Fruit fly (Drosophila melanogaster) whole organism, embryonic: ENCODE data around the gene MESR6.

Source experiments
- Antp ChIP-seq: fragments of 200-800 bp; sonication (Bioruptor generic); optimal IDR thresholded peaks from 3 replicates; lab custom pipeline; 2016; ENCODE audit warnings: missing biosample characterization, missing genetic modification characterization
- Atf-2 ChIP-seq: fragments of 200-800 bp; sonication (Bioruptor generic); optimal IDR thresholded peaks from 2 replicates; lab custom pipeline; 2016; ENCODE audit warnings: missing biosample characterization, missing genetic modification characterization
- Atf6 ChIP-seq: fragments of 200-800 bp; sonication (Bioruptor generic); IDR thresholded peaks from 2 replicates; pipeline ENCODE4 v1.3.6; 2022; ENCODE audit warnings: missing biosample characterization, missing genetic modification characterization
- Awh ChIP-seq: fragments of 200-800 bp; sonication (Bioruptor generic); IDR thresholded peaks from 2 replicates; pipeline ENCODE4, ENCODE4 v1.3.6; 2022; ENCODE audit warnings: missing biosample characterization, missing genetic modification characterization
- CG10209 ChIP-seq: fragments of 200-800 bp; sonication (Bioruptor generic); optimal IDR thresholded peaks from 3 replicates; lab custom pipeline; 2017; ENCODE audit warnings: missing biosample characterization, mild to moderate bottlenecking, missing genetic modification characterization, missing genetic modification reagents
- CG10321 ChIP-seq: fragments of 200-800 bp; sonication (Bioruptor generic); IDR thresholded peaks from 2 replicates; pipeline ENCODE4 v1.3.6; 2022; ENCODE audit warnings: missing biosample characterization, missing genetic modification characterization
- CG10431 ChIP-seq: fragments of 200-800 bp; sonication (Bioruptor generic); optimal IDR thresholded peaks from 3 replicates; lab custom pipeline; 2018; ENCODE audit warnings: missing biosample characterization, mild to moderate bottlenecking, missing genetic modification characterization
- CG12744 ChIP-seq: fragments of 200-800 bp; sonication (Bioruptor generic); optimal IDR thresholded peaks from 2 replicates; lab custom pipeline; 2016; ENCODE audit warnings: missing biosample characterization, missing genetic modification characterization
- CG13424 ChIP-seq: fragments of 200-800 bp; sonication (Bioruptor generic); optimal IDR thresholded peaks from 2 replicates; lab custom pipeline; 2019; ENCODE audit warnings: missing biosample characterization, mild to moderate bottlenecking, missing genetic modification characterization, moderate library complexity
- CG14014 ChIP-seq: fragments of 200-800 bp; sonication (Bioruptor generic); IDR thresholded peaks from 2 replicates; pipeline ENCODE4 v1.3.6; 2022; ENCODE audit warnings: missing biosample characterization, missing genetic modification characterization
- CG14050 ChIP-seq: fragments of 200-800 bp; sonication (Bioruptor generic); IDR thresholded peaks from 3 replicates; pipeline ENCODE4 v1.3.6; 2022; ENCODE audit warnings: missing biosample characterization, missing genetic modification characterization
- CG14667 ChIP-seq: fragments of 200-800 bp; sonication (Bioruptor generic); IDR thresholded peaks from 2 replicates; pipeline ENCODE4 v1.3.6; 2022; ENCODE audit warnings: missing biosample characterization, missing genetic modification characterization
- CG15011 ChIP-seq: fragments of 200-800 bp; sonication (Bioruptor generic); optimal IDR thresholded peaks from 3 replicates; lab custom pipeline; 2018; ENCODE audit warnings: missing biosample characterization, mild to moderate bottlenecking, missing genetic modification characterization
- CG15696 ChIP-seq: fragments of 200-800 bp; sonication (Bioruptor generic); optimal IDR thresholded peaks from 2 replicates; lab custom pipeline; 2019; ENCODE audit warnings: missing biosample characterization, mild to moderate bottlenecking, missing genetic modification characterization, moderate library complexity
- CG17328 ChIP-seq: fragments of 200-800 bp; sonication (Bioruptor generic); IDR thresholded peaks from 2 replicates; pipeline ENCODE4 v1.3.6; 2022; ENCODE audit warnings: missing biosample characterization, missing genetic modification characterization
- CG2199 ChIP-seq: fragments of 200-800 bp; sonication (Bioruptor generic); IDR thresholded peaks from 3 replicates; pipeline ENCODE4 v1.3.6; 2022; ENCODE audit warnings: missing biosample characterization, missing genetic modification characterization
- CG2202 ChIP-seq: fragments of 200-800 bp; sonication (Bioruptor generic); optimal IDR thresholded peaks from 2 replicates; lab custom pipeline; 2018; ENCODE audit warnings: missing biosample characterization, mild to moderate bottlenecking, missing genetic modification characterization
- CG32772 ChIP-seq: fragments of 200-800 bp; sonication (Bioruptor generic); IDR thresholded peaks from 2 replicates; pipeline ENCODE4 v1.3.6; 2022; ENCODE audit warnings: missing biosample characterization, missing genetic modification characterization
- CG4328 ChIP-seq: fragments of 200-800 bp; sonication (Bioruptor generic); optimal IDR thresholded peaks from 3 replicates; lab custom pipeline; 2017; ENCODE audit warnings: missing biosample characterization, missing genetic modification reagents, missing genetic modification characterization
- CG4820 ChIP-seq: fragments of 200-800 bp; sonication (Bioruptor generic); optimal IDR thresholded peaks from 3 replicates; lab custom pipeline; 2016; ENCODE audit warnings: missing biosample characterization, missing genetic modification characterization
- CG7372 ChIP-seq: fragments of 200-800 bp; sonication (Bioruptor generic); IDR thresholded peaks from 2 replicates; pipeline ENCODE4 v1.3.6; 2022; ENCODE audit warnings: missing biosample characterization, missing genetic modification characterization
- CG7963 ChIP-seq: fragments of 200-800 bp; sonication (Bioruptor generic); IDR thresholded peaks from 3 replicates; pipeline ENCODE4 v1.3.6; 2022; ENCODE audit warnings: missing biosample characterization, missing genetic modification characterization; ENCODE audit not compliant: partially characterized antibody
- CG8089 ChIP-seq: fragments of 200-800 bp; sonication (Bioruptor generic); optimal IDR thresholded peaks from 3 replicates; lab custom pipeline; 2016; ENCODE audit warnings: missing biosample characterization, missing genetic modification characterization
- CTCF ChIP-seq: fragments of 200-800 bp; sonication (Bioruptor generic); optimal IDR thresholded peaks from 2 replicates; lab custom pipeline; 2017; ENCODE audit warnings: missing biosample characterization, mild to moderate bottlenecking, missing genetic modification characterization, moderate library complexity
- D19A ChIP-seq: fragments of 200-800 bp; optimal IDR thresholded peaks from 3 replicates; lab custom pipeline; 2019; ENCODE audit warnings: missing biosample characterization, mild to moderate bottlenecking, missing genetic modification characterization, moderate library complexity
- Dek ChIP-seq: fragments of 200-800 bp; sonication (Bioruptor generic); optimal IDR thresholded peaks from 3 replicates; lab custom pipeline; 2019; ENCODE audit warnings: missing biosample characterization, mild to moderate bottlenecking, missing genetic modification characterization, moderate library complexity
- Kr ChIP-seq: fragments of 200-800 bp; sonication (Bioruptor generic); optimal IDR thresholded peaks from 2 replicates; lab custom pipeline; 2017; ENCODE audit warnings: missing biosample characterization, mild to moderate bottlenecking, missing genetic modification characterization
- Lhr ChIP-seq: fragments of 200-800 bp; sonication (Bioruptor generic); optimal IDR thresholded peaks from 3 replicates; lab custom pipeline; 2017; ENCODE audit warnings: mild to moderate bottlenecking, missing biosample characterization, missing genetic modification reagents, missing genetic modification characterization
- Oaz ChIP-seq: fragments of 200-800 bp; sonication (Bioruptor generic); IDR thresholded peaks from 2 replicates; pipeline ENCODE4 v1.3.6; 2022; ENCODE audit warnings: missing biosample characterization, missing genetic modification characterization
- PHDP ChIP-seq: fragments of 200-800 bp; sonication (Bioruptor generic); optimal IDR thresholded peaks from 3 replicates; lab custom pipeline; 2018; ENCODE audit warnings: missing biosample characterization, mild to moderate bottlenecking, missing genetic modification characterization, moderate library complexity
- Rfx ChIP-seq: fragments of 200-800 bp; sonication (Bioruptor generic); IDR thresholded peaks from 2 replicates; pipeline ENCODE4 v1.3.6; 2022; ENCODE audit warnings: missing biosample characterization, missing genetic modification characterization
- Side ChIP-seq: fragments of 200-800 bp; sonication (Bioruptor generic); optimal IDR thresholded peaks from 2 replicates; lab custom pipeline; 2016; ENCODE audit warnings: missing biosample characterization, missing genetic modification characterization
- Sry-β ChIP-seq: fragments of 200-800 bp; sonication (Bioruptor generic); optimal IDR thresholded peaks from 2 replicates; lab custom pipeline; 2018; ENCODE audit warnings: missing biosample characterization, mild to moderate bottlenecking, missing genetic modification characterization, moderate library complexity
- al ChIP-seq: fragments of 200-800 bp; sonication (Bioruptor generic); IDR thresholded peaks from 2 replicates; pipeline ENCODE4 v1.3.6; 2022; ENCODE audit warnings: missing biosample characterization, missing genetic modification characterization
- cad ChIP-seq: fragments of >200 bp; optimal IDR thresholded peaks from 2 replicates; lab custom pipeline; 2017; ENCODE audit warnings: missing biosample characterization, missing genetic modification characterization
- caup ChIP-seq: fragments of 200-800 bp; sonication (Bioruptor generic); optimal IDR thresholded peaks from 3 replicates; lab custom pipeline; 2017; ENCODE audit warnings: missing biosample characterization, mild to moderate bottlenecking, missing genetic modification characterization, moderate library complexity; ENCODE audit not compliant: severe bottlenecking
- chif ChIP-seq, 2 experiments: fragments of 200-800 bp; sonication (Bioruptor generic); optimal IDR thresholded peaks; 3 replicates each; lab custom pipeline; 2016; ENCODE audit warnings: missing biosample characterization in 2 of 2, missing genetic modification characterization in 2 of 2
- chm ChIP-seq: fragments of 200-800 bp; sonication (Bioruptor generic); IDR thresholded peaks from 2 replicates; pipeline ENCODE4 v1.3.6; 2022; ENCODE audit warnings: missing biosample characterization, missing genetic modification characterization
- fd102C ChIP-seq: fragments of 200-800 bp; sonication (Bioruptor generic); optimal IDR thresholded peaks from 2 replicates; lab custom pipeline; 2018; ENCODE audit warnings: missing biosample characterization, mild to moderate bottlenecking, missing genetic modification characterization, moderate library complexity
- gcm2 ChIP-seq: fragments of 200-800 bp; sonication (Bioruptor generic); optimal IDR thresholded peaks from 2 replicates; lab custom pipeline; 2016; ENCODE audit warnings: missing biosample characterization, missing genetic modification characterization
- gt ChIP-seq: fragments of 200-800 bp; sonication (Bioruptor generic); IDR thresholded peaks from 2 replicates; pipeline ENCODE4 v1.3.6; 2022; ENCODE audit warnings: missing biosample characterization, missing genetic modification characterization
- insv ChIP-seq, 2 experiments: fragments of 200-800 bp; sonication (Bioruptor generic); optimal IDR thresholded peaks; 3 replicates each; lab custom pipeline; 2016 to 2018; ENCODE audit warnings: missing biosample characterization in 2 of 2, missing genetic modification characterization in 2 of 2
- inv ChIP-seq: fragments of 200-800 bp; sonication (Bioruptor generic); IDR thresholded peaks from 2 replicates; pipeline ENCODE4 v1.3.6; 2022; ENCODE audit warnings: missing biosample characterization, missing genetic modification characterization; ENCODE audit not compliant: partially characterized antibody
- klu ChIP-seq: fragments of 200-800 bp; sonication (Bioruptor generic); IDR thresholded peaks from 2 replicates; pipeline ENCODE4 v1.3.6; 2022; ENCODE audit warnings: missing biosample characterization, missing genetic modification characterization
- pho ChIP-seq: fragments of 200-800 bp; sonication (Bioruptor generic); optimal IDR thresholded peaks from 2 replicates; lab custom pipeline; 2016; ENCODE audit warnings: missing biosample characterization, missing genetic modification characterization
- repo ChIP-seq: fragments of 200-800 bp; sonication (Bioruptor generic); optimal IDR thresholded peaks from 2 replicates; lab custom pipeline; 2016; ENCODE audit warnings: missing biosample characterization, missing genetic modification characterization
- sd ChIP-seq: fragments of 200-800 bp; sonication (Bioruptor generic); optimal IDR thresholded peaks from 3 replicates; lab custom pipeline; 2018; ENCODE audit warnings: missing biosample characterization, mild to moderate bottlenecking, missing genetic modification characterization, moderate library complexity
- seq ChIP-seq: fragments of 200-800 bp; sonication (Bioruptor generic); IDR thresholded peaks from 2 replicates; pipeline ENCODE4 v1.3.6; 2022; ENCODE audit warnings: missing biosample characterization, missing genetic modification characterization
- wek ChIP-seq: fragments of 200-800 bp; sonication (Bioruptor generic); optimal IDR thresholded peaks from 3 replicates; lab custom pipeline; 2018; ENCODE audit warnings: missing biosample characterization, mild to moderate bottlenecking, missing genetic modification characterization, moderate library complexity
- zfh2 ChIP-seq: fragments of 200-800 bp; sonication (Bioruptor generic); optimal IDR thresholded peaks from 2 replicates; lab custom pipeline; 2016; ENCODE audit warnings: missing biosample characterization, missing genetic modification characterization

The MESR6 gene

dm6 chr3L:19045299-19046025, 47.0 kb upstream of the MESR6 start, which contains the start of gene nkd (continued):
- TF ChIP-seq Atf6 (peak; percentile 85), repo (peak; percentile 49), CG14014 (GFP tag; lab: Robert Waterston, UW) (peak; percentile 95), D19A (peak; percentile 93), klu (no peak; the same call in none of the 2 replicates), caup (GFP tag; lab: Kevin White, UChicago) (peak; percentile 66), CG8089 (GFP tag; lab: Kevin White, UChicago) (peak; percentile 43), CG7372 (GFP tag; lab: Robert Waterston, UW) (peak; percentile 86), Side (peak; percentile 41), chif (GFP tag; optimal IDR thresholded peaks at IDR 0.05; lab: Kevin White, UChicago) (peak in 1 of 2 experiments; percentile 78), CG15696 (peak; percentile 85), inv (GFP tag; lab: Robert Waterston, UW) (peak; percentile 33; the same call in 1 of the 2 replicates), fd102C (peak; percentile 41), sd (tag; lab: Kevin White, UChicago) (peak; percentile 56), gt (peak; percentile 28; the same call in 1 of the 2 replicates), seq (GFP tag; lab: Robert Waterston, UW) (peak; percentile 88), CG10321 (peak; percentile 44; the same call in 1 of the 2 replicates), CG10431 (GFP tag; lab: Kevin White, UChicago) (peak; percentile 63), al (GFP tag; lab: Robert Waterston, UW) (peak; percentile 78), CG4820 (GFP tag; lab: Kevin White, UChicago) (peak; percentile 66), CG15011 (GFP tag; lab: Kevin White, UChicago) (peak; percentile 18), Awh (peak; percentile 94), pho (GFP tag; lab: Kevin White, UChicago) (peak; percentile 40), Atf-2 (peak; percentile 69), Kr (GFP tag; lab: Kevin White, UChicago) (no peak), CG14050 (GFP tag; lab: Robert Waterston, UW) (peak; percentile 89), cad (GFP tag; lab: Kevin White, UChicago) (no peak), Sry-β (GFP tag; lab: Kevin White, UChicago) (no peak), CG17328 (GFP tag; lab: Robert Waterston, UW) (peak; percentile 96), CG2199 (peak; percentile 96), zfh2 (GFP tag; lab: Kevin White, UChicago) (peak; percentile 50), CG32772 (peak; percentile 84), CTCF (GFP tag; lab: Kevin White, UChicago) (peak; percentile 25), CG2202 (tag; lab: Kevin White, UChicago) (peak; percentile 69), CG13424 (peak; percentile 92), CG7963 (GFP tag; lab: Robert Waterston, UW) (no peak), Rfx (GFP tag; lab: Robert Waterston, UW) (peak; percentile 93), insv (GFP tag; optimal IDR thresholded peaks at IDR 0.05; lab: Kevin White, UChicago) (peak in 1 of 2 experiments; percentile 34), Dek (peak; percentile 91), CG12744 (peak; percentile 61), chm (GFP tag; lab: Robert Waterston, UW) (peak; percentile 95), CG10209 (peak; percentile 87), CG14667 (GFP tag; lab: Robert Waterston, UW) (peak; percentile 82), CG4328 (GFP tag; lab: Kevin White, UChicago) (peak; percentile 60), gcm2 (peak; percentile 59), wek (GFP tag; lab: Kevin White, UChicago) (peak; percentile 50), Lhr (GFP tag; lab: Kevin White, UChicago) (peak; percentile 40), PHDP (tag; lab: Kevin White, UChicago) (peak; percentile 94), Antp (GFP tag; lab: Kevin White, UChicago) (peak; percentile 66), Oaz (GFP tag; lab: Robert Waterston, UW) (peak; percentile 29; the same call in 1 of the 2 replicates)
